Worm (Caenorhabditis elegans): ENCODE measurements around the gene C01G12.9.

DNA sequence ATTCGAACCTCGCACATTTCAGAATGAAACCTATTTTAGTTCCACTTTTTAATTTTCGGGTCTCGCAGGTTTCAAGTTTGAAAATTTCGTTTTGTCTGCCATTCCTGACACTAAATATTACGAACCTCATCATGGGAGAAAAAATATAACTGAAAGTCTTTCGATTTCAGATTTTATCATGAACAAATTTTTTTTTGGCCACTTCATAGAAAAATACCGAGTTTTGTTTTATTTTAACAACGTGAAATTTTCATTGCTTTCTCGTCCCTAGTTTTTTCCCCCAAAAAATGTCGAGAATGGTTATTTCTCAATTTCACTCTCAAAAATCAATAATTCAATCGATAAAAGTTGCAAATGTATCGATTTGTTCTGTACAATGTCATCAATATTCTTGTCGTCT, at the start of gene C01G12.9:
- TF ChIP-seq nhr-12 (tag; optimal IDR thresholded peaks at IDR 0.05) (no peak), ama-1 (optimal IDR thresholded peaks at IDR 0.05) (no peak), fkh-8 (tag; optimal IDR thresholded peaks at IDR 0.05) (no peak), lsy-2 (tag; optimal IDR thresholded peaks at IDR 0.05) (no peak), sptf-1 (tag; optimal IDR thresholded peaks at IDR 0.05) (no peak), snpc-4 (tag; optimal IDR thresholded peaks at IDR 0.05) (no peak), tlp-1 (tag; optimal IDR thresholded peaks at IDR 0.05) (no peak), fkh-10 (GFP tag; optimal IDR thresholded peaks at IDR 0.05) (no peak)

All from whole organism, L1 larva.